Fruit fly (Drosophila melanogaster): ENCODE measurements around the gene rtp.
A peak's percentile ranks its signal among the peaks of the same experiment; 100 is the strongest.

rtp gene

dm6 chr3R:5251243-5251865, 14.2 kb upstream of the rtp start, which contains the start of gene CtsF (continued):
- TF ChIP-seq HHEX (GFP tag; optimal IDR thresholded peaks at IDR 0.05) (no peak), CG1832 (GFP tag; optimal IDR thresholded peaks at IDR 0.05) (peak; percentile 84), sim (GFP tag; IDR thresholded peaks at IDR 0.05) (no peak), luna (GFP tag; optimal IDR thresholded peaks at IDR 0.05) (no peak), CG12299 (tag; optimal IDR thresholded peaks at IDR 0.05) (peak; percentile 28), Lpt (GFP tag; optimal IDR thresholded peaks at IDR 0.05) (peak; percentile 33), aop (GFP tag; IDR thresholded peaks at IDR 0.05) (no peak), Med (GFP tag) (peak; percentile 88), CG33213 (GFP tag; optimal IDR thresholded peaks at IDR 0.05) (peak; percentile 37), CG10543 (GFP tag; optimal IDR thresholded peaks at IDR 0.05) (peak; percentile 64), phol (tag; optimal IDR thresholded peaks at IDR 0.05) (peak; percentile 1), CG7963 (GFP tag; IDR thresholded peaks at IDR 0.05; ENCODE audit: partially characterized antibody) (peak; percentile 99), sens-2 (GFP tag; IDR thresholded peaks at IDR 0.05) (no peak), Bgb (GFP tag; IDR thresholded peaks at IDR 0.05; ENCODE audit: partially characterized antibody) (peak; percentile 100), CG9797 (GFP tag; optimal IDR thresholded peaks at IDR 0.05) (peak; percentile 39), CG11247 (GFP tag; IDR thresholded peaks at IDR 0.05) (peak; percentile 32; the same call in 1 of the 2 replicates), Ets97D (GFP tag; optimal IDR thresholded peaks at IDR 0.05) (peak; percentile 74), CG12942 (GFP tag; optimal IDR thresholded peaks at IDR 0.05) (no peak), CG18619 (GFP tag; optimal IDR thresholded peaks at IDR 0.05) (no peak), CG12391 (tag; optimal IDR thresholded peaks at IDR 0.05) (peak; percentile 33), CG13775 (GFP tag; optimal IDR thresholded peaks at IDR 0.05) (no peak), Doc3 (GFP tag; IDR thresholded peaks at IDR 0.05; ENCODE audit: partially characterized antibody) (peak; percentile 97), Atf3 (GFP tag; optimal IDR thresholded peaks at IDR 0.05) (no peak), CG12744 (GFP tag; optimal IDR thresholded peaks at IDR 0.05) (no peak), rib (GFP tag; IDR thresholded peaks at IDR 0.05) (peak; percentile 54; the same call in 1 of the 2 replicates), Myb (GFP tag; optimal IDR thresholded peaks at IDR 0.05) (peak; percentile 78), Blimp-1 (GFP tag; optimal IDR thresholded peaks at IDR 0.05) (no peak), her (GFP tag; optimal IDR thresholded peaks at IDR 0.05) (peak; percentile 79), hbn (GFP tag; IDR thresholded peaks at IDR 0.05; ENCODE audit: partially characterized antibody) (peak; percentile 98), CG32532 (GFP tag; IDR thresholded peaks at IDR 0.05) (peak; percentile 34; the same call in 1 of the 2 replicates), vvl (GFP tag; IDR thresholded peaks at IDR 0.05) (0 out of 2 replicates have a peak, but pooled peaks have one; percentile 45), bbx (GFP tag; IDR thresholded peaks at IDR 0.05; ENCODE audit: partially characterized antibody) (peak; percentile 99), ro (GFP tag; IDR thresholded peaks at IDR 0.05) (no peak), CG12155 (GFP tag; optimal IDR thresholded peaks at IDR 0.05) (no peak), Sox102F (GFP tag; optimal IDR thresholded peaks at IDR 0.05) (peak; percentile 7), CG30020 (tag; optimal IDR thresholded peaks at IDR 0.05) (peak; percentile 43), chif (GFP tag; optimal IDR thresholded peaks at IDR 0.05) (no peak), CG31388 (GFP tag; optimal IDR thresholded peaks at IDR 0.05) (no peak), gce (GFP tag; IDR thresholded peaks at IDR 0.05) (no peak), CG11398 (GFP tag; optimal IDR thresholded peaks at IDR 0.05) (peak; percentile 28), sc (optimal IDR thresholded peaks at IDR 0.05) (no peak), sc (GFP tag; optimal IDR thresholded peaks at IDR 0.05) (no peak), ftz-f1 (GFP tag; optimal IDR thresholded peaks at IDR 0.05) (peak; percentile 71), Mes4 (GFP tag; optimal IDR thresholded peaks at IDR 0.05) (peak; percentile 11), Adf1 (GFP tag; IDR thresholded peaks at IDR 0.05) (peak; percentile 67), CG1233 (GFP tag; optimal IDR thresholded peaks at IDR 0.05) (peak; percentile 38), MTF-1 (GFP tag; optimal IDR thresholded peaks at IDR 0.05; ENCODE audit: borderline replicate concordance) (no peak), kah (GFP tag; optimal IDR thresholded peaks at IDR 0.05) (peak; percentile 55), tna (GFP tag; IDR thresholded peaks at IDR 0.05; ENCODE audit: partially characterized antibody) (peak; percentile 100), CG2875 (GFP tag; optimal IDR thresholded peaks at IDR 0.05) (no peak)
